Worm (Caenorhabditis elegans): ENCODE data around the gene cka-2.
"Not testable (repeated sequence)": the region's sequence is repeated elsewhere in the genome, so short reads cannot be mapped to it uniquely, and the experiment has no call there.

Gene cka-2

DNA sequence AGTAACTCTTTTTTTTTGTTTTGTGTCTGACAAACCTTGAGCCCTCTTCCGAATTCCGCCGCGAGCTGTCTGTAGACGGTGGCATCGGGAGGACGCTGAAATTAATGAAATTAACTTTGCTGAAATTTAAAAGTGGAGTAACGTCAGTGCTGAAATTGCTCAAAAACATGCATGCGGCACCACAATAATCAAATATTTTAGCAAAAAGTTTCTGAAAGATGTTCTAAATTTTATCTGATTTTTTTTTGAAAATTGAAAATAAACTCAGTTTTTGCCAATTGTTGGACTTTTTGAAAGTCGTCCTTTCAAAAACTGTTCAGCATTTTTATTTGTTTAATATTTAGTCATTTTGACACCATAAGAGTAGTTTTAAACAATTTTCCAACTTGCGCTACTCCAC lies 50.0 kb downstream of the cka-2 start, which contains the start of gene cst-2:
Gene cst-2, minus strand, starts transcription at position 101 of the 400 bp plus-strand sequence.
- TF ChIP-seq bed-3 (GFP tag; optimal IDR thresholded peaks at IDR 0.05); mab-5 (tag; optimal IDR thresholded peaks at IDR 0.05); lin-32 (GFP tag; optimal IDR thresholded peaks at IDR 0.05): not testable (repeated sequence)

DNA sequence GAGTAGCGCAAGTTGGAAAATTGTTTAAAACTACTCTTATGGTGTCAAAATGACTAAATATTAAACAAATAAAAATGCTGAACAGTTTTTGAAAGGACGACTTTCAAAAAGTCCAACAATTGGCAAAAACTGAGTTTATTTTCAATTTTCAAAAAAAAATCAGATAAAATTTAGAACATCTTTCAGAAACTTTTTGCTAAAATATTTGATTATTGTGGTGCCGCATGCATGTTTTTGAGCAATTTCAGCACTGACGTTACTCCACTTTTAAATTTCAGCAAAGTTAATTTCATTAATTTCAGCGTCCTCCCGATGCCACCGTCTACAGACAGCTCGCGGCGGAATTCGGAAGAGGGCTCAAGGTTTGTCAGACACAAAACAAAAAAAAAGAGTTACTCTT lies 53.4 kb downstream of the cka-2 start, which contains the start of gene cst-1:
Gene cst-1, plus strand, starts transcription at position 301 of the 400 bp plus-strand sequence.
- TF ChIP-seq drap-1 (GFP tag; optimal IDR thresholded peaks at IDR 0.05); cnd-1 (tag; optimal IDR thresholded peaks at IDR 0.05); nhr-76 (tag; optimal IDR thresholded peaks at IDR 0.05): not testable (repeated sequence)

Data from whole organism, mixed stage, embryonic.